Worm (Caenorhabditis elegans) whole organism, mixed stage, embryonic: ENCODE measurements around the gene cone-1.
A peak's percentile ranks its signal among the peaks of the same experiment; 100 is the strongest.

Source experiments
- M03D4.4 ChIP-seq: sonication (generic microtip); optimal IDR thresholded peaks from 2 replicates; lab custom pipeline; 2017; ENCODE audit warnings: mild to moderate bottlenecking, missing genetic modification characterization, missing compliant biosample characterization
- bed-3 ChIP-seq: fragments of 200-800 bp; sonication (Bioruptor generic); optimal IDR thresholded peaks from 3 replicates; lab custom pipeline; 2018; ENCODE audit warnings: mild to moderate bottlenecking, missing genetic modification characterization, moderate library complexity, missing compliant biosample characterization
- blmp-1 ChIP-seq: fragments of 150-350 bp; optimal IDR thresholded peaks from 2 replicates; lab custom pipeline; 2014; ENCODE audit warnings: missing biosample characterization, missing genetic modification characterization
- ceh-39 ChIP-seq: fragments of 150-350 bp; optimal IDR thresholded peaks from 2 replicates; lab custom pipeline; 2014; ENCODE audit warnings: missing biosample characterization, missing genetic modification characterization
- ceh-43 ChIP-seq: fragments of 200-800 bp; sonication (Bioruptor generic); optimal IDR thresholded peaks from 2 replicates; lab custom pipeline; 2018; ENCODE audit warnings: mild to moderate bottlenecking, missing genetic modification characterization, moderate library complexity, missing compliant biosample characterization
- ceh-83 ChIP-seq: fragments of 200-800 bp; sonication (Bioruptor generic); optimal IDR thresholded peaks from 2 replicates; lab custom pipeline; 2018; ENCODE audit warnings: mild to moderate bottlenecking, missing genetic modification characterization, missing compliant biosample characterization
- ces-1 ChIP-seq: fragments of 150-350 bp; optimal IDR thresholded peaks from 2 replicates; lab custom pipeline; 2014; ENCODE audit warnings: missing biosample characterization, missing genetic modification reagents, missing genetic modification characterization
- cnd-1 ChIP-seq: fragments of 200-800 bp; sonication (Bioruptor generic); optimal IDR thresholded peaks from 2 replicates; lab custom pipeline; 2018; ENCODE audit warnings: mild to moderate bottlenecking, missing genetic modification characterization, missing compliant biosample characterization
- drap-1 ChIP-seq: fragments of 200-800 bp; sonication (Bioruptor generic); optimal IDR thresholded peaks from 3 replicates; lab custom pipeline; 2018; ENCODE audit warnings: mild to moderate bottlenecking, missing genetic modification characterization, missing compliant biosample characterization
- elt-1 ChIP-seq: sonication (generic microtip); optimal IDR thresholded peaks from 2 replicates; lab custom pipeline; 2017; ENCODE audit warnings: missing genetic modification characterization, mild to moderate bottlenecking, missing compliant biosample characterization, antibody characterized with exemption, moderate library complexity, borderline replicate concordance; ENCODE audit not compliant: insufficient read depth
- elt-3 ChIP-seq: fragments of 150-350 bp; optimal IDR thresholded peaks from 2 replicates; lab custom pipeline; 2014; ENCODE audit warnings: missing biosample characterization, missing genetic modification characterization
- flh-1 ChIP-seq: fragments of 200-800 bp; sonication (Bioruptor generic); optimal IDR thresholded peaks from 2 replicates; lab custom pipeline; 2018; ENCODE audit warnings: mild to moderate bottlenecking, missing genetic modification characterization, moderate library complexity, missing compliant biosample characterization
- ham-2 ChIP-seq: fragments of 200-800 bp; sonication (Bioruptor generic); optimal IDR thresholded peaks from 2 replicates; lab custom pipeline; 2018; ENCODE audit warnings: mild to moderate bottlenecking, missing genetic modification characterization, missing compliant biosample characterization
- hlh-1 ChIP-seq: fragments of 150-350 bp; optimal IDR thresholded peaks from 2 replicates; lab custom pipeline; 2014; ENCODE audit warnings: missing biosample characterization, missing genetic modification reagents, missing genetic modification characterization
- lin-13 ChIP-seq: fragments of 150-350 bp; optimal IDR thresholded peaks from 2 replicates; lab custom pipeline; 2014; ENCODE audit warnings: missing biosample characterization, missing genetic modification characterization
- lin-32 ChIP-seq: fragments of 200-800 bp; sonication (Bioruptor generic); optimal IDR thresholded peaks from 2 replicates; lab custom pipeline; 2018; ENCODE audit warnings: mild to moderate bottlenecking, missing genetic modification characterization, missing compliant biosample characterization
- lsy-2 ChIP-seq: fragments of 150-350 bp; optimal IDR thresholded peaks from 2 replicates; lab custom pipeline; 2014; ENCODE audit warnings: missing biosample characterization, missing genetic modification characterization
- mab-5 ChIP-seq: fragments of 150-350 bp; optimal IDR thresholded peaks from 2 replicates; lab custom pipeline; 2014; ENCODE audit warnings: missing biosample characterization, missing genetic modification characterization
- mep-1 ChIP-seq: fragments of 150-350 bp; optimal IDR thresholded peaks from 2 replicates; lab custom pipeline; 2017; ENCODE audit warnings: missing biosample characterization, missing genetic modification reagents, missing genetic modification characterization, inconsistent platforms
- mls-2 ChIP-seq: sonication (generic microtip); optimal IDR thresholded peaks from 2 replicates; lab custom pipeline; 2016; ENCODE audit warnings: mild to moderate bottlenecking, missing genetic modification characterization, moderate library complexity, missing compliant biosample characterization
- nhr-12 ChIP-seq: fragments of 150-350 bp; optimal IDR thresholded peaks from 2 replicates; lab custom pipeline; 2014; ENCODE audit warnings: missing biosample characterization, missing genetic modification characterization
- nhr-2 ChIP-seq: fragments of 150-350 bp; optimal IDR thresholded peaks from 2 replicates; lab custom pipeline; 2014; ENCODE audit warnings: missing biosample characterization, missing genetic modification characterization
- nhr-237 ChIP-seq: fragments of 150-350 bp; optimal IDR thresholded peaks from 2 replicates; lab custom pipeline; 2014; ENCODE audit warnings: missing biosample characterization, missing genetic modification characterization
- nhr-28 ChIP-seq: fragments of 150-350 bp; optimal IDR thresholded peaks from 2 replicates; lab custom pipeline; 2014; ENCODE audit warnings: missing biosample characterization, missing genetic modification characterization
- nhr-76 ChIP-seq: sonication (generic microtip); optimal IDR thresholded peaks from 2 replicates; lab custom pipeline; 2017; ENCODE audit warnings: missing biosample characterization, missing genetic modification characterization
- pha-4 ChIP-seq: fragments of 150-350 bp; optimal IDR thresholded peaks from 2 replicates; lab custom pipeline; 2018; ENCODE audit warnings: missing biosample characterization, missing genetic modification reagents, missing genetic modification characterization
- sem-2 ChIP-seq: fragments of 200-800 bp; sonication (Bioruptor generic); optimal IDR thresholded peaks from 2 replicates; lab custom pipeline; 2018; ENCODE audit warnings: mild to moderate bottlenecking, missing genetic modification characterization, missing compliant biosample characterization
- snpc-4 ChIP-seq: fragments of 150-350 bp; optimal IDR thresholded peaks from 2 replicates; lab custom pipeline; 2014; ENCODE audit warnings: missing biosample characterization, missing genetic modification characterization
- sptf-1 ChIP-seq: sonication (generic microtip); optimal IDR thresholded peaks from 2 replicates; lab custom pipeline; 2017; ENCODE audit warnings: mild to moderate bottlenecking, missing genetic modification characterization, moderate library complexity, missing compliant biosample characterization
- tbx-8 ChIP-seq: fragments of 200-800 bp; sonication (Bioruptor generic); optimal IDR thresholded peaks from 2 replicates; lab custom pipeline; 2018; ENCODE audit warnings: mild to moderate bottlenecking, missing genetic modification characterization, moderate library complexity, missing compliant biosample characterization
- unc-120 ChIP-seq: sonication (generic microtip); optimal IDR thresholded peaks from 2 replicates; lab custom pipeline; 2017; ENCODE audit warnings: missing genetic modification characterization, missing compliant biosample characterization; ENCODE audit not compliant: poor library complexity, severe bottlenecking
- unc-39 ChIP-seq: fragments of 150-350 bp; optimal IDR thresholded peaks from 2 replicates; lab custom pipeline; 2014; ENCODE audit warnings: missing biosample characterization, missing genetic modification characterization
- unc-62 ChIP-seq: fragments of 150-350 bp; optimal IDR thresholded peaks from 2 replicates; lab custom pipeline; 2014; ENCODE audit warnings: missing biosample characterization, missing genetic modification reagents, missing genetic modification characterization
- zip-8 ChIP-seq: fragments of 150-350 bp; optimal IDR thresholded peaks from 2 replicates; lab custom pipeline; 2014; ENCODE audit warnings: missing biosample characterization, missing genetic modification characterization
- ztf-11 ChIP-seq: fragments of 150-350 bp; optimal IDR thresholded peaks from 2 replicates; lab custom pipeline; 2014; ENCODE audit warnings: missing biosample characterization, missing genetic modification characterization

Gene cone-1

ce11 chrIII:2532716-2533115, 2.3 kb downstream of the cone-1 start:
- TF ChIP-seq lin-32 (GFP tag; lab: Kevin White, UChicago), result no peak
- no peak for TF ChIP-seq sem-2 (GFP tag; lab: Kevin White, UChicago)
- TF ChIP-seq nhr-76 (tag; lab: Kevin White, UChicago), result no peak
- no peak for TF ChIP-seq elt-1 (tag; lab: Kevin White, UChicago)
- TF ChIP-seq nhr-237 (tag; lab: Kevin White, UChicago), result no peak
- TF ChIP-seq mab-5, result no peak
- TF ChIP-seq elt-3 (tag; lab: Kevin White, UChicago), result no peak
- peak; percentile 66 for TF ChIP-seq unc-62 (GFP tag; lab: Kevin White, UChicago)
- peak; percentile 34 for TF ChIP-seq ceh-39 (tag; lab: Kevin White, UChicago)
- TF ChIP-seq tbx-8 (GFP tag; lab: Kevin White, UChicago), result no peak
- TF ChIP-seq cnd-1, result peak; percentile 35
- peak; percentile 41 for TF ChIP-seq lin-13
- TF ChIP-seq hlh-1 (tag; lab: Kevin White, UChicago), result no peak
- no peak for TF ChIP-seq unc-39
- no peak for TF ChIP-seq ham-2 (GFP tag; lab: Kevin White, UChicago)
- TF ChIP-seq ceh-43 (GFP tag; lab: Kevin White, UChicago), result no peak
- TF ChIP-seq zip-8 (tag; lab: Kevin White, UChicago), result no peak
- no peak for TF ChIP-seq flh-1 (GFP tag; lab: Kevin White, UChicago)
- TF ChIP-seq bed-3 (GFP tag; lab: Kevin White, UChicago), result no peak
- peak; percentile 55 for TF ChIP-seq mls-2 (tag; lab: Kevin White, UChicago)
- TF ChIP-seq M03D4.4 (tag; lab: Kevin White, UChicago), result no peak
- no peak for TF ChIP-seq snpc-4 (tag; lab: Kevin White, UChicago)
- TF ChIP-seq mep-1, result peak; percentile 31
- no peak for TF ChIP-seq nhr-2
- TF ChIP-seq pha-4 (tag; lab: Kevin White, UChicago), result no peak
- TF ChIP-seq ces-1 (GFP tag; lab: Kevin White, UChicago), result peak; percentile 77
- TF ChIP-seq ceh-83 (GFP tag; lab: Kevin White, UChicago), result no peak
- TF ChIP-seq lsy-2 (tag; lab: Kevin White, UChicago), result no peak
- no peak for TF ChIP-seq sptf-1 (tag; lab: Kevin White, UChicago)
- no peak for TF ChIP-seq drap-1 (GFP tag; lab: Kevin White, UChicago)
- no peak for TF ChIP-seq unc-120 (tag; lab: Kevin White, UChicago)
- no peak for TF ChIP-seq nhr-28
- TF ChIP-seq ztf-11, result peak; percentile 68
- no peak for TF ChIP-seq nhr-12 (tag; lab: Kevin White, UChicago)
- no peak for TF ChIP-seq blmp-1 (tag; lab: Kevin White, UChicago)

- TF ChIP-seq snpc-4 (tag; lab: Kevin White, UChicago), result no peak
- no peak for TF ChIP-seq flh-1 (GFP tag; lab: Kevin White, UChicago)
- peak; percentile 89 for TF ChIP-seq cnd-1
- TF ChIP-seq mep-1, result peak; percentile 38
- no peak for TF ChIP-seq bed-3 (GFP tag; lab: Kevin White, UChicago)
- TF ChIP-seq unc-120 (tag; lab: Kevin White, UChicago), result no peak
- TF ChIP-seq nhr-28, result no peak
- TF ChIP-seq sptf-1 (tag; lab: Kevin White, UChicago), result peak; percentile 65
- TF ChIP-seq tbx-8 (GFP tag; lab: Kevin White, UChicago), result no peak
- TF ChIP-seq ceh-83 (GFP tag; lab: Kevin White, UChicago), result no peak
- peak; percentile 35 for TF ChIP-seq sem-2 (GFP tag; lab: Kevin White, UChicago)
- peak; percentile 37 for TF ChIP-seq ces-1 (GFP tag; lab: Kevin White, UChicago)
- no peak for TF ChIP-seq elt-1 (tag; lab: Kevin White, UChicago)
- TF ChIP-seq drap-1 (GFP tag; lab: Kevin White, UChicago), result peak; percentile 49
- peak; percentile 60 for TF ChIP-seq mls-2 (tag; lab: Kevin White, UChicago)
Observed at ce11 chrIII:2535122-2535521, 4.7 kb downstream of the cone-1 start.

- TF ChIP-seq zip-8 (tag; lab: Kevin White, UChicago), result no peak
- no peak for TF ChIP-seq ces-1 (GFP tag; lab: Kevin White, UChicago)
- TF ChIP-seq ceh-39 (tag; lab: Kevin White, UChicago), result no peak
Observed at ce11 chrIII:2540520-2540919, 10.1 kb downstream of the cone-1 start.
